Fruit fly (Drosophila melanogaster) whole organism, embryonic: Measurements from ENCODE around the gene Inx3.

Source experiments
- B-H2 ChIP-seq: fragments of 200-800 bp; sonication (Bioruptor generic); optimal IDR thresholded peaks from 2 replicates; lab custom pipeline; 2018; ENCODE audit warnings: missing biosample characterization, mild to moderate bottlenecking, missing genetic modification characterization
- Blimp-1 ChIP-seq: fragments of 200-800 bp; sonication (Bioruptor generic); optimal IDR thresholded peaks from 3 replicates; lab custom pipeline; 2018; ENCODE audit warnings: missing biosample characterization, missing genetic modification characterization, mild to moderate bottlenecking, moderate library complexity, missing genetic modification reagents
- CG11560 ChIP-seq: fragments of 200-800 bp; sonication (Bioruptor generic); IDR thresholded peaks from 3 replicates; pipeline ENCODE4 v1.3.6; 2022; ENCODE audit warnings: missing biosample characterization, missing genetic modification characterization
- CG12219 ChIP-seq: fragments of 200-800 bp; sonication (Bioruptor generic); optimal IDR thresholded peaks from 3 replicates; lab custom pipeline; 2018; ENCODE audit warnings: missing biosample characterization, mild to moderate bottlenecking, missing genetic modification characterization
- CG1647 ChIP-seq: fragments of 200-800 bp; sonication (Bioruptor generic); optimal IDR thresholded peaks from 3 replicates; lab custom pipeline; 2016; ENCODE audit warnings: missing biosample characterization, missing genetic modification characterization
- CG18619 ChIP-seq: fragments of 200-800 bp; sonication (Bioruptor generic); optimal IDR thresholded peaks from 3 replicates; lab custom pipeline; 2017; ENCODE audit warnings: missing biosample characterization, mild to moderate bottlenecking, missing genetic modification characterization
- CG2120 ChIP-seq: fragments of 200-800 bp; sonication (Bioruptor generic); optimal IDR thresholded peaks from 3 replicates; lab custom pipeline; 2016; ENCODE audit warnings: missing biosample characterization, missing genetic modification characterization
- CG2712 ChIP-seq: fragments of 200-800 bp; optimal IDR thresholded peaks from 3 replicates; lab custom pipeline; 2019; ENCODE audit warnings: missing biosample characterization, mild to moderate bottlenecking, missing genetic modification characterization, moderate library complexity
- CG33213 ChIP-seq: fragments of 200-800 bp; sonication (Bioruptor generic); optimal IDR thresholded peaks from 3 replicates; lab custom pipeline; 2016; ENCODE audit warnings: missing biosample characterization, missing genetic modification characterization
- CG33557 ChIP-seq: fragments of 200-800 bp; sonication (Bioruptor generic); optimal IDR thresholded peaks from 2 replicates; lab custom pipeline; 2019; ENCODE audit warnings: missing biosample characterization, mild to moderate bottlenecking, missing genetic modification characterization, moderate library complexity
- CG4820 ChIP-seq: fragments of 200-800 bp; sonication (Bioruptor generic); optimal IDR thresholded peaks from 3 replicates; lab custom pipeline; 2016; ENCODE audit warnings: missing biosample characterization, missing genetic modification characterization
- CG5180 ChIP-seq: fragments of 200-800 bp; sonication (Bioruptor generic); optimal IDR thresholded peaks from 3 replicates; lab custom pipeline; 2017; ENCODE audit warnings: missing biosample characterization, missing genetic modification characterization, mild to moderate bottlenecking, moderate library complexity, missing genetic modification reagents
- CG6272 ChIP-seq: fragments of 200-800 bp; sonication (Bioruptor generic); IDR thresholded peaks from 2 replicates; pipeline ENCODE4 v1.3.6; 2022; ENCODE audit warnings: missing biosample characterization, missing genetic modification characterization
- CG8089 ChIP-seq: fragments of 200-800 bp; sonication (Bioruptor generic); optimal IDR thresholded peaks from 3 replicates; lab custom pipeline; 2016; ENCODE audit warnings: missing biosample characterization, missing genetic modification characterization
- CG8924 ChIP-seq: fragments of 200-800 bp; optimal IDR thresholded peaks from 3 replicates; lab custom pipeline; 2019; ENCODE audit warnings: missing biosample characterization, mild to moderate bottlenecking, missing genetic modification characterization, moderate library complexity
- CG9609 ChIP-seq: fragments of 200-800 bp; sonication (Bioruptor generic); optimal IDR thresholded peaks from 3 replicates; lab custom pipeline; 2016; ENCODE audit warnings: missing biosample characterization, missing genetic modification characterization
- CHES-1-like ChIP-seq: fragments of 200-800 bp; sonication (Bioruptor generic); optimal IDR thresholded peaks from 2 replicates; lab custom pipeline; 2016; ENCODE audit warnings: missing biosample characterization, missing genetic modification characterization
- Dad ChIP-seq: fragments of 200-800 bp; sonication (Bioruptor generic); optimal IDR thresholded peaks from 3 replicates; lab custom pipeline; 2016; ENCODE audit warnings: missing biosample characterization, missing genetic modification characterization
- Dip2 ChIP-seq: fragments of 200-800 bp; sonication (Bioruptor generic); IDR thresholded peaks from 2 replicates; pipeline ENCODE4 v1.3.6; 2022; ENCODE audit warnings: missing biosample characterization, missing genetic modification characterization
- Elba2 ChIP-seq: fragments of 200-800 bp; sonication (Bioruptor generic); optimal IDR thresholded peaks from 3 replicates; lab custom pipeline; 2016; ENCODE audit warnings: missing biosample characterization, missing genetic modification characterization
- GATAe ChIP-seq: fragments of 200-800 bp; sonication (Bioruptor generic); conservative IDR thresholded peaks from 2 replicates; pipeline ENCODE4 v1.3.6; 2022; ENCODE audit warnings: missing biosample characterization, missing genetic modification characterization
- HLH54F ChIP-seq: fragments of 200-800 bp; sonication (Bioruptor generic); optimal IDR thresholded peaks from 3 replicates; lab custom pipeline; 2016; ENCODE audit warnings: missing biosample characterization, missing genetic modification characterization
- Hmr ChIP-seq: fragments of 200-800 bp; sonication (Bioruptor generic); optimal IDR thresholded peaks from 3 replicates; lab custom pipeline; 2017; ENCODE audit warnings: mild to moderate bottlenecking, missing biosample characterization, missing genetic modification reagents, missing genetic modification characterization
- Hr78 ChIP-seq, 2 experiments: fragments of 200-800 bp in 1 of 2; fragments of >200 bp in 1 of 2; sonication (Bioruptor generic) in 1 of 2; optimal IDR thresholded peaks; 2 replicates each; lab custom pipeline; 2017 to 2019; ENCODE audit warnings: missing biosample characterization in 2 of 2, missing genetic modification characterization in 2 of 2, mild to moderate bottlenecking in 1 of 2, moderate library complexity in 1 of 2
- Lpt ChIP-seq: fragments of >200 bp; optimal IDR thresholded peaks from 2 replicates; lab custom pipeline; 2018; ENCODE audit warnings: missing biosample characterization, missing genetic modification characterization
- MBD-R2 ChIP-seq: fragments of 200-800 bp; sonication (Bioruptor generic); IDR thresholded peaks from 2 replicates; pipeline ENCODE4 v1.3.6; 2022; ENCODE audit warnings: missing biosample characterization, missing genetic modification characterization
- MESR4 ChIP-seq: fragments of 200-800 bp; sonication (Bioruptor generic); optimal IDR thresholded peaks from 2 replicates; lab custom pipeline; 2018; ENCODE audit warnings: missing biosample characterization, mild to moderate bottlenecking, missing genetic modification characterization, moderate library complexity
- Myb ChIP-seq: fragments of 200-800 bp; sonication (Bioruptor generic); optimal IDR thresholded peaks from 2 replicates; lab custom pipeline; 2016; ENCODE audit warnings: missing biosample characterization, missing genetic modification characterization
- NC2α ChIP-seq: fragments of 200-800 bp; sonication (Bioruptor generic); optimal IDR thresholded peaks from 2 replicates; lab custom pipeline; 2016; ENCODE audit warnings: missing biosample characterization, missing genetic modification characterization
- Oaz ChIP-seq: fragments of 200-800 bp; sonication (Bioruptor generic); IDR thresholded peaks from 2 replicates; pipeline ENCODE4 v1.3.6; 2022; ENCODE audit warnings: missing biosample characterization, missing genetic modification characterization
- Poxn ChIP-seq: fragments of 200-800 bp; sonication (Bioruptor generic); IDR thresholded peaks from 2 replicates; pipeline ENCODE4 v1.3.6; 2022; ENCODE audit warnings: missing biosample characterization, missing genetic modification characterization
- Ravus ChIP-seq: fragments of 200-800 bp; sonication (Bioruptor generic); IDR thresholded peaks from 2 replicates; pipeline ENCODE4 v1.3.6; 2022; ENCODE audit warnings: missing biosample characterization, missing genetic modification characterization
- Xbp1 ChIP-seq: fragments of 200-800 bp; sonication (Bioruptor generic); optimal IDR thresholded peaks from 3 replicates; lab custom pipeline; 2016; ENCODE audit warnings: missing biosample characterization, mild to moderate bottlenecking, missing genetic modification characterization
- abd-A ChIP-seq: fragments of 200-800 bp; sonication (Bioruptor generic); optimal IDR thresholded peaks from 3 replicates; lab custom pipeline; 2019; ENCODE audit warnings: missing biosample characterization, mild to moderate bottlenecking, missing genetic modification characterization, moderate library complexity
- aop ChIP-seq: fragments of 200-800 bp; sonication (Bioruptor generic); IDR thresholded peaks from 2 replicates; pipeline ENCODE4 v1.3.6; 2022; ENCODE audit warnings: missing biosample characterization, missing genetic modification characterization
- cato ChIP-seq: fragments of 200-800 bp; sonication (Bioruptor generic); optimal IDR thresholded peaks from 2 replicates; lab custom pipeline; 2016; ENCODE audit warnings: missing biosample characterization, missing genetic modification characterization, borderline replicate concordance
- chm ChIP-seq: fragments of 200-800 bp; sonication (Bioruptor generic); IDR thresholded peaks from 2 replicates; pipeline ENCODE4 v1.3.6; 2022; ENCODE audit warnings: missing biosample characterization, missing genetic modification characterization
- danr ChIP-seq: fragments of 200-800 bp; sonication (Bioruptor generic); IDR thresholded peaks from 2 replicates; pipeline ENCODE4 v1.3.6; 2022; ENCODE audit warnings: missing biosample characterization, missing genetic modification characterization
- dmrt11E ChIP-seq: fragments of 200-800 bp; sonication (Bioruptor generic); optimal IDR thresholded peaks from 3 replicates; lab custom pipeline; 2018; ENCODE audit warnings: missing biosample characterization, mild to moderate bottlenecking, missing genetic modification characterization, moderate library complexity
- dmrt99B ChIP-seq: fragments of 200-800 bp; sonication (Bioruptor generic); optimal IDR thresholded peaks from 2 replicates; lab custom pipeline; 2018; ENCODE audit warnings: missing biosample characterization, mild to moderate bottlenecking, missing genetic modification characterization, moderate library complexity
- emc ChIP-seq: fragments of 200-800 bp; sonication (Bioruptor generic); optimal IDR thresholded peaks from 2 replicates; lab custom pipeline; 2016; ENCODE audit warnings: missing biosample characterization, missing genetic modification characterization
- jigr1 ChIP-seq: fragments of 200-800 bp; sonication (Bioruptor generic); IDR thresholded peaks from 3 replicates; pipeline ENCODE4 v1.3.6; 2022; ENCODE audit warnings: missing biosample characterization, missing genetic modification characterization
- maf-S ChIP-seq: fragments of 200-800 bp; sonication (Bioruptor generic); optimal IDR thresholded peaks from 2 replicates; lab custom pipeline; 2016; ENCODE audit warnings: missing biosample characterization, missing genetic modification characterization
- odd ChIP-seq: fragments of 200-800 bp; sonication (Bioruptor generic); optimal IDR thresholded peaks from 2 replicates; lab custom pipeline; 2017; ENCODE audit warnings: missing biosample characterization, mild to moderate bottlenecking, missing genetic modification characterization
- pb ChIP-seq: fragments of 200-800 bp; sonication (Bioruptor generic); optimal IDR thresholded peaks from 3 replicates; lab custom pipeline; 2016; ENCODE audit warnings: missing biosample characterization, missing genetic modification characterization
- pfk ChIP-seq: fragments of 200-800 bp; sonication (Bioruptor generic); optimal IDR thresholded peaks from 2 replicates; lab custom pipeline; 2018; ENCODE audit warnings: missing biosample characterization, mild to moderate bottlenecking, missing genetic modification characterization, moderate library complexity
- phol ChIP-seq: fragments of 200-800 bp; sonication (Bioruptor generic); optimal IDR thresholded peaks from 3 replicates; lab custom pipeline; 2018; ENCODE audit warnings: missing biosample characterization, mild to moderate bottlenecking, missing genetic modification characterization, moderate library complexity
- pzg ChIP-seq: fragments of 200-800 bp; sonication (Bioruptor generic); optimal IDR thresholded peaks from 3 replicates; lab custom pipeline; 2018; ENCODE audit warnings: missing biosample characterization, mild to moderate bottlenecking, missing genetic modification characterization, moderate library complexity
- row ChIP-seq: fragments of 200-800 bp; sonication (Bioruptor generic); IDR thresholded peaks from 3 replicates; pipeline ENCODE4 v1.3.6; 2022; ENCODE audit warnings: missing biosample characterization, missing genetic modification characterization
- sna ChIP-seq: fragments of 200-800 bp; sonication (Bioruptor generic); IDR thresholded peaks from 2 replicates; pipeline ENCODE4 v1.3.6; 2022; ENCODE audit warnings: missing biosample characterization, missing genetic modification characterization; ENCODE audit not compliant: partially characterized antibody
- so ChIP-seq: fragments of 200-800 bp; sonication (Bioruptor generic); IDR thresholded peaks from 3 replicates; pipeline ENCODE4 v1.3.6; 2022; ENCODE audit warnings: missing biosample characterization, missing genetic modification characterization
- usp ChIP-seq: fragments of >200 bp; optimal IDR thresholded peaks from 2 replicates; lab custom pipeline; 2017; ENCODE audit warnings: missing biosample characterization, missing genetic modification characterization

Inx3 gene

DNA sequence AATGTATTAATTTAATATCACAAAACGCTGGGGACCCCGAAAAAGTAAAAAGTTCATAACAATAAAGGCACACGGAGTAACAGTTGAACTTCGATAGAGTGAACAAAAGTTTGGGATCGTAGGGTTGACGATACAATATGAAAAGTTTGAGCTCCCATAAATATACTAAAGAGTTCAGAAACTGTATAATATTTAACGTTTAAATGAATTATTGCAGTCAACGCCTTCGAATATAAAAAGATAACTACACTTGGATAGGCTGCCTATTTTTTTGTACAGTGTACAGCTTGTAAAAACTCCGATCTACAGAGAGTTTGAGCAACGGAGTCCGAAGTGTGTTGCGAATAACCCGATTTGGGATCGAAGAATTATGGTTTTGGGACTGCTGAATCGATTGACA lies 28.6 kb downstream of the Inx3 start (continued):
- TF ChIP-seq Xbp1 (GFP tag; lab: Kevin White, UChicago) (no peak), MESR4 (GFP tag; lab: Kevin White, UChicago) (no peak), CG11560 (no peak), CG8924 (tag; lab: Kevin White, UChicago) (peak; percentile 12), cato (no peak), phol (tag; lab: Kevin White, UChicago) (peak; percentile 25), Elba2 (no peak), CG12219 (GFP tag; lab: Kevin White, UChicago) (no peak), odd (GFP tag; lab: Kevin White, UChicago) (no peak), Blimp-1 (no peak), dmrt11E (tag; lab: Kevin White, UChicago) (no peak), CG5180 (no peak), Ravus (GFP tag; lab: Robert Waterston, UW) (no peak), row (GFP tag; lab: Robert Waterston, UW) (peak; percentile 31; the same call in 1 of the 3 replicates), Hmr (peak; percentile 9), emc (no peak), CG4820 (GFP tag; lab: Kevin White, UChicago) (peak; percentile 23), CG2712 (tag; lab: Kevin White, UChicago) (peak; percentile 7), Poxn (GFP tag; lab: Robert Waterston, UW) (no peak), CG2120 (peak; percentile 27), CG9609 (GFP tag; lab: Kevin White, UChicago) (no peak), Dad (GFP tag; lab: Kevin White, UChicago) (no peak), CG18619 (no peak), Hr78 (GFP tag; optimal IDR thresholded peaks at IDR 0.05; lab: Kevin White, UChicago) (no peak), usp (GFP tag; lab: Kevin White, UChicago) (no peak), so (GFP tag; lab: Robert Waterston, UW) (no peak), Lpt (GFP tag; lab: Kevin White, UChicago) (no peak), danr (no peak), CG8089 (GFP tag; lab: Kevin White, UChicago) (no peak), chm (GFP tag; lab: Robert Waterston, UW) (no peak), maf-S (GFP tag; lab: Kevin White, UChicago) (no peak), pb (GFP tag; lab: Kevin White, UChicago) (no peak), CG1647 (no peak), CG33213 (no peak), GATAe (GFP tag; lab: Robert Waterston, UW) (no peak), pzg (GFP tag; lab: Kevin White, UChicago) (no peak), dmrt99B (tag; lab: Kevin White, UChicago) (peak; percentile 42), pfk (GFP tag; lab: Kevin White, UChicago) (no peak), CG6272 (no peak), CG33557 (GFP tag; lab: Kevin White, UChicago) (no peak), Myb (GFP tag; lab: Kevin White, UChicago) (no peak), NC2α (GFP tag; lab: Kevin White, UChicago) (no peak), B-H2 (GFP tag; lab: Kevin White, UChicago) (no peak), jigr1 (GFP tag; lab: Robert Waterston, UW) (no peak), HLH54F (GFP tag; lab: Kevin White, UChicago) (no peak), abd-A (no peak), MBD-R2 (GFP tag; lab: Robert Waterston, UW) (no peak), Oaz (no peak), aop (no peak), CHES-1-like (GFP tag; lab: Kevin White, UChicago) (no peak), Dip2 (GFP tag; lab: Robert Waterston, UW) (no peak), sna (no peak)
